Worm (Caenorhabditis elegans): ENCODE data around the gene W01B6.5.

The W01B6.5 gene

ce11 chrIV:10122205-10122604, 46.2 kb downstream of the W01B6.5 start, which contains the start of gene irld-21:
TSS of gene irld-21 (minus strand) at chrIV:10122305.
- no peak for TF ChIP-seq hmbx-1 (tag; optimal IDR thresholded peaks at IDR 0.05)
- no peak for TF ChIP-seq ets-7 (tag; optimal IDR thresholded peaks at IDR 0.05)
- no peak for TF ChIP-seq sea-1 (GFP tag; conservative IDR thresholded peaks at IDR 0.05)
- TF ChIP-seq pes-1 (GFP tag; IDR thresholded peaks at IDR 0.05): no peak
- no peak for TF ChIP-seq aly-1 (tag; optimal IDR thresholded peaks at IDR 0.05)
- no peak for TF ChIP-seq scrt-1 (GFP tag; IDR thresholded peaks at IDR 0.05)
- TF ChIP-seq ceh-36 (tag; optimal IDR thresholded peaks at IDR 0.05): no peak
- TF ChIP-seq tbx-11 (GFP tag; IDR thresholded peaks at IDR 0.05): no peak
- TF ChIP-seq hnd-1 (tag; optimal IDR thresholded peaks at IDR 0.05): no peak

- TF ChIP-seq sea-1 (GFP tag; conservative IDR thresholded peaks at IDR 0.05) (no peak), ama-1 (optimal IDR thresholded peaks at IDR 0.05) (no peak), hnd-1 (tag; optimal IDR thresholded peaks at IDR 0.05) (no peak), flt-1 (GFP tag; IDR thresholded peaks at IDR 0.05) (no peak), hmg-4 (GFP tag; optimal IDR thresholded peaks at IDR 0.05) (no peak), pes-1 (GFP tag; IDR thresholded peaks at IDR 0.05) (no peak), hmbx-1 (tag; optimal IDR thresholded peaks at IDR 0.05) (no peak), tra-4 (tag; optimal IDR thresholded peaks at IDR 0.05) (no peak), B0310.2 (tag; optimal IDR thresholded peaks at IDR 0.05) (no peak), ceh-13 (GFP tag; optimal IDR thresholded peaks at IDR 0.05) (no peak)
These were observed 50.5 kb downstream of the W01B6.5 start, which contains the start of gene ctf-18 for ce11 chrIV:10126544-10126943. TSS of gene ctf-18 (minus strand) at chrIV:10126644.

All from whole organism, early embryonic.